Fruit fly (Drosophila melanogaster) whole organism, pupa: ENCODE measurements around the gene CG9287.

Source experiments
- CG12605 ChIP-seq: fragments of 200-800 bp; sonication (Bioruptor generic); IDR thresholded peaks from 2 replicates; pipeline ENCODE4 v1.3.6; 2022; ENCODE audit warnings: missing biosample characterization, missing genetic modification characterization
- EcR ChIP-seq: fragments of 200-800 bp; sonication (Bioruptor generic); optimal IDR thresholded peaks from 3 replicates; lab custom pipeline; 2019; ENCODE audit warnings: missing biosample characterization, missing genetic modification characterization, mild to moderate bottlenecking, moderate library complexity, missing genetic modification reagents

dm6 chr2L:8694250-8694704 lies 14.7 kb upstream of the CG9287 start:
- no peak for TF ChIP-seq CG12605 (GFP tag; lab: Robert Waterston, UW)
- TF ChIP-seq EcR: no peak
